Fruit fly (Drosophila melanogaster) whole organism, embryonic: ENCODE results near the gene Cpr73D.
A peak's percentile ranks its signal among the peaks of the same experiment; 100 is the strongest.

Source experiments
- Atf6 ChIP-seq: fragments of 200-800 bp; sonication (Bioruptor generic); IDR thresholded peaks from 2 replicates; pipeline ENCODE4 v1.3.6; 2022; ENCODE audit warnings: missing biosample characterization, missing genetic modification characterization
- CG10147 ChIP-seq: fragments of 200-800 bp; sonication (Bioruptor generic); optimal IDR thresholded peaks from 2 replicates; lab custom pipeline; 2019; ENCODE audit warnings: missing biosample characterization, mild to moderate bottlenecking, missing genetic modification characterization, moderate library complexity
- CG10462 ChIP-seq: fragments of 200-800 bp; sonication (Bioruptor generic); optimal IDR thresholded peaks from 2 replicates; lab custom pipeline; 2016; ENCODE audit warnings: missing biosample characterization, missing genetic modification characterization
- CG10543 ChIP-seq: fragments of 200-800 bp; sonication (Bioruptor generic); optimal IDR thresholded peaks from 3 replicates; lab custom pipeline; 2017; ENCODE audit warnings: missing biosample characterization, mild to moderate bottlenecking, missing genetic modification characterization, moderate library complexity
- CG11696 ChIP-seq: fragments of 200-800 bp; sonication (Bioruptor generic); IDR thresholded peaks from 2 replicates; pipeline ENCODE4 v1.3.6; 2022; ENCODE audit warnings: missing biosample characterization, missing genetic modification characterization
- CG12071 ChIP-seq: fragments of 200-800 bp; sonication (Bioruptor generic); optimal IDR thresholded peaks from 3 replicates; lab custom pipeline; 2018; ENCODE audit warnings: missing biosample characterization, mild to moderate bottlenecking, missing genetic modification characterization
- CG12104 ChIP-seq: fragments of 200-800 bp; sonication (Bioruptor generic); optimal IDR thresholded peaks from 3 replicates; lab custom pipeline; 2016; ENCODE audit warnings: missing biosample characterization, missing genetic modification characterization
- CG12299 ChIP-seq: fragments of 200-800 bp; sonication (Bioruptor generic); optimal IDR thresholded peaks from 2 replicates; lab custom pipeline; 2018; ENCODE audit warnings: missing biosample characterization, mild to moderate bottlenecking, missing genetic modification characterization
- CG12769 ChIP-seq: fragments of 200-800 bp; sonication (Bioruptor generic); optimal IDR thresholded peaks from 2 replicates; lab custom pipeline; 2019; ENCODE audit warnings: missing biosample characterization, mild to moderate bottlenecking, missing genetic modification characterization, moderate library complexity
- CG13894 ChIP-seq: fragments of 200-800 bp; sonication (Bioruptor generic); optimal IDR thresholded peaks from 3 replicates; lab custom pipeline; 2018; ENCODE audit warnings: missing biosample characterization, mild to moderate bottlenecking, missing genetic modification characterization, moderate library complexity
- CG14441 ChIP-seq: fragments of 200-800 bp; sonication (Bioruptor generic); IDR thresholded peaks from 2 replicates; pipeline ENCODE4 v1.3.6; 2022; ENCODE audit warnings: missing biosample characterization, missing genetic modification characterization
- CG31224 ChIP-seq: fragments of 200-800 bp; sonication (Bioruptor generic); IDR thresholded peaks from 2 replicates; pipeline ENCODE4 v1.3.6; 2022; ENCODE audit warnings: missing biosample characterization, missing genetic modification characterization
- CG32532 ChIP-seq: fragments of 200-800 bp; sonication (Bioruptor generic); IDR thresholded peaks from 2 replicates; pipeline ENCODE4 v1.3.6; 2022; ENCODE audit warnings: missing biosample characterization, missing genetic modification characterization
- CG34376 ChIP-seq: fragments of 200-800 bp; sonication (Bioruptor generic); optimal IDR thresholded peaks from 2 replicates; lab custom pipeline; 2018; ENCODE audit warnings: missing biosample characterization, mild to moderate bottlenecking, missing genetic modification characterization
- CG8290 ChIP-seq, 3 experiments: fragments of 200-800 bp; sonication (Bioruptor generic); optimal IDR thresholded peaks; 2 replicates each; lab custom pipeline; 2016 to 2019; ENCODE audit warnings: missing biosample characterization in 3 of 3, missing genetic modification characterization in 3 of 3, mild to moderate bottlenecking in 2 of 3, moderate library complexity in 1 of 3
- Dad ChIP-seq: fragments of 200-800 bp; sonication (Bioruptor generic); optimal IDR thresholded peaks from 3 replicates; lab custom pipeline; 2016; ENCODE audit warnings: missing biosample characterization, missing genetic modification characterization
- Dbx ChIP-seq: fragments of 200-800 bp; sonication (Bioruptor generic); IDR thresholded peaks from 3 replicates; pipeline ENCODE4 v1.3.6; 2022; ENCODE audit warnings: missing biosample characterization, missing genetic modification characterization
- Deaf1 ChIP-seq: fragments of 200-800 bp; optimal IDR thresholded peaks from 3 replicates; lab custom pipeline; 2019; ENCODE audit warnings: missing biosample characterization, mild to moderate bottlenecking, missing genetic modification characterization, moderate library complexity
- Doc2 ChIP-seq: fragments of 200-800 bp; sonication (Bioruptor generic); IDR thresholded peaks from 2 replicates; pipeline ENCODE4 v1.3.6; 2022; ENCODE audit warnings: missing biosample characterization, missing genetic modification characterization
- Eip74EF ChIP-seq, 2 experiments: fragments of 200-800 bp in 1 of 2; fragments of >200 bp in 1 of 2; sonication (Bioruptor generic) in 1 of 2; optimal IDR thresholded peaks; 2 replicates each; lab custom pipeline; 2017 to 2019; ENCODE audit warnings: missing biosample characterization in 2 of 2, missing genetic modification characterization in 2 of 2, mild to moderate bottlenecking in 1 of 2, moderate library complexity in 1 of 2
- Fer3 ChIP-seq: fragments of 200-800 bp; sonication (Bioruptor generic); optimal IDR thresholded peaks from 2 replicates; lab custom pipeline; 2018; ENCODE audit warnings: missing biosample characterization, mild to moderate bottlenecking, missing genetic modification characterization, moderate library complexity
- Med ChIP-seq: fragments of 200-800 bp; sonication (Bioruptor generic); peaks from one replicate; lab custom pipeline; 2016; ENCODE audit warnings: missing biosample characterization, missing genetic modification characterization, mild to moderate bottlenecking, inconsistent platforms, moderate library complexity
- Meics ChIP-seq: fragments of 200-800 bp; sonication (Bioruptor generic); optimal IDR thresholded peaks from 2 replicates; lab custom pipeline; 2017; ENCODE audit warnings: missing biosample characterization, mild to moderate bottlenecking, missing genetic modification characterization
- Nf-YC ChIP-seq: fragments of 200-800 bp; optimal IDR thresholded peaks from 3 replicates; lab custom pipeline; 2019; ENCODE audit warnings: missing biosample characterization, mild to moderate bottlenecking, missing genetic modification characterization, moderate library complexity
- Optix ChIP-seq: fragments of 200-800 bp; sonication (Bioruptor generic); IDR thresholded peaks from 3 replicates; pipeline ENCODE4 v1.3.6; 2022; ENCODE audit warnings: missing biosample characterization, missing genetic modification characterization
- Ptx1 ChIP-seq: fragments of 200-800 bp; sonication (Bioruptor generic); IDR thresholded peaks from 2 replicates; pipeline ENCODE4 v1.3.6; 2022; ENCODE audit warnings: missing biosample characterization, missing genetic modification characterization
- Sox100B ChIP-seq: fragments of 200-800 bp; sonication (Bioruptor generic); optimal IDR thresholded peaks from 3 replicates; lab custom pipeline; 2018; ENCODE audit warnings: missing biosample characterization, mild to moderate bottlenecking, missing genetic modification characterization
- Ssrp ChIP-seq: fragments of 200-800 bp; sonication (Bioruptor generic); optimal IDR thresholded peaks from 2 replicates; lab custom pipeline; 2018; ENCODE audit warnings: missing biosample characterization, mild to moderate bottlenecking, missing genetic modification characterization, moderate library complexity
- chm ChIP-seq: fragments of 200-800 bp; sonication (Bioruptor generic); IDR thresholded peaks from 2 replicates; pipeline ENCODE4 v1.3.6; 2022; ENCODE audit warnings: missing biosample characterization, missing genetic modification characterization
- cwo ChIP-seq: fragments of 200-800 bp; sonication (Bioruptor generic); optimal IDR thresholded peaks from 3 replicates; lab custom pipeline; 2017; ENCODE audit warnings: missing biosample characterization, missing genetic modification characterization, mild to moderate bottlenecking, moderate library complexity, missing genetic modification reagents
- exex ChIP-seq: fragments of 200-800 bp; sonication (Bioruptor generic); optimal IDR thresholded peaks from 4 replicates; lab custom pipeline; 2018; ENCODE audit warnings: missing biosample characterization, mild to moderate bottlenecking, missing genetic modification characterization, moderate library complexity
- hb ChIP-seq: fragments of 200-800 bp; sonication (Bioruptor generic); IDR thresholded peaks from 3 replicates; pipeline ENCODE4 v1.3.6; 2022; ENCODE audit warnings: missing biosample characterization, missing genetic modification characterization; ENCODE audit not compliant: partially characterized antibody
- lab ChIP-seq: fragments of 200-800 bp; sonication (Bioruptor generic); optimal IDR thresholded peaks from 3 replicates; lab custom pipeline; 2017; ENCODE audit warnings: missing biosample characterization, missing genetic modification characterization, mild to moderate bottlenecking, moderate library complexity, missing genetic modification reagents
- lilli ChIP-seq: fragments of 200-800 bp; sonication (Bioruptor generic); optimal IDR thresholded peaks from 3 replicates; lab custom pipeline; 2016; ENCODE audit warnings: missing biosample characterization, missing genetic modification characterization
- nau ChIP-seq: fragments of 200-800 bp; sonication (Bioruptor generic); optimal IDR thresholded peaks from 3 replicates; lab custom pipeline; 2017; ENCODE audit warnings: missing biosample characterization, mild to moderate bottlenecking, missing genetic modification characterization, missing genetic modification reagents
- pb ChIP-seq: fragments of 200-800 bp; sonication (Bioruptor generic); optimal IDR thresholded peaks from 3 replicates; lab custom pipeline; 2016; ENCODE audit warnings: missing biosample characterization, missing genetic modification characterization
- sens ChIP-seq: fragments of 200-800 bp; sonication (Bioruptor generic); peaks from one replicate; lab custom pipeline; 2016; ENCODE audit warnings: missing biosample characterization, missing genetic modification characterization
- shn ChIP-seq: fragments of 200-800 bp; sonication (Bioruptor generic); optimal IDR thresholded peaks from 3 replicates; lab custom pipeline; 2016; ENCODE audit warnings: missing biosample characterization, missing genetic modification characterization
- slbo ChIP-seq: fragments of 200-800 bp; sonication (Bioruptor generic); IDR thresholded peaks from 2 replicates; pipeline ENCODE4 v1.3.6; 2022; ENCODE audit warnings: missing biosample characterization, missing genetic modification characterization
- sug ChIP-seq: fragments of 200-800 bp; optimal IDR thresholded peaks from 2 replicates; lab custom pipeline; 2019; ENCODE audit warnings: missing biosample characterization, mild to moderate bottlenecking, missing genetic modification characterization, moderate library complexity
- wek ChIP-seq: fragments of 200-800 bp; sonication (Bioruptor generic); optimal IDR thresholded peaks from 3 replicates; lab custom pipeline; 2018; ENCODE audit warnings: missing biosample characterization, mild to moderate bottlenecking, missing genetic modification characterization, moderate library complexity
- wor ChIP-seq: fragments of 200-800 bp; sonication (Bioruptor generic); IDR thresholded peaks from 2 replicates; pipeline ENCODE4 v1.3.6; 2022; ENCODE audit warnings: missing biosample characterization, missing genetic modification characterization
- zen ChIP-seq: fragments of 200-800 bp; sonication (Bioruptor generic); optimal IDR thresholded peaks from 3 replicates; lab custom pipeline; 2018; ENCODE audit warnings: missing biosample characterization, mild to moderate bottlenecking, missing genetic modification characterization, moderate library complexity

Gene Cpr73D

DNA sequence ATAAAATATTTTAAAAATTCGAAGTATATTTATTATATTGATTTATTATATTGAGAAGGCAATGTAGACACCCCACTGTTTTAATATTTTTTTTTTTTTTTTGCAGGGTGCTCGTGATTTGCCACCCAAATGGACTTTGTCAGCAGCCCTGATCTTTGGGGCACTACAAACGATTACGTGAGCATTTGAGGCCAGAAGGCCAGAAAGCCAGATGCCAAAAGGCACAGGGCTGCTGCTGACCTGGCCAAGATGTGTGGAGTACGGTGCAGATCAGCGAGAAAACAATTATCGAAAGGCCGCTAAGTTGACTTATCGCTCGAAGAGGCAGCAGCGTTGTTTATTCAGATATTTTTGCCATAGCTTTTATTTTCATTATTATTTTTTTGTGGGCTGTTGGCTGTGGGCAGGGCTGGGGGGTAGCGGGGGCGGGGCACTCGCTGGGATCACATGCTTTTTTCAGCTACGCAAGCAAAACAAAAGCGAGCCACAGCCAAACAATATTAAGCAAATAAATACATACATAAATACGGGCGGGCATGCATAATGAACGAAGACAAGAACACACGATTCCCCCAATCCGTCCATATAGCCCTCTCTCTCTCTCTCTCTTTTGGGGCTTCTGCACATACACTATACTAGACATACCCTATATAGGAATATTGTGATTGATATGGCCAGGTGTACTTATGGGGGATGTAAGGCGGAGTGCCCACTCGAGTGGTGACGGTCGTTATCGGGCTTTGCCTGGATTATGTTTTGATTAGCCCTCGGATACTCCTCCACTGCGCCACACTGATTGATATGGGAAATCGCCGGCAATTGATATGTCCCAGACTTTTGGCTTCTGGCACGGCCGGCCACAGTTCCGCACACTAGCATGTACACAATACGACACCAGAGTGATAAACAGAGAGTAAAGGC is 46.0 kb upstream of the Cpr73D start (continued):
- TF ChIP-seq exex (tag; lab: Kevin White, UChicago) (peak; percentile 96), CG10147 (GFP tag; lab: Kevin White, UChicago) (peak; percentile 42), CG11696 (GFP tag; lab: Robert Waterston, UW) (0 out of 2 replicates have a peak, but pooled peaks have one; percentile 32), Dad (GFP tag; lab: Kevin White, UChicago) (no peak), CG10462 (GFP tag; lab: Kevin White, UChicago) (no peak), CG12769 (tag; lab: Kevin White, UChicago) (peak; percentile 77), CG12104 (GFP tag; lab: Kevin White, UChicago) (peak; percentile 28), Meics (GFP tag; lab: Kevin White, UChicago) (no peak), nau (GFP tag; lab: Kevin White, UChicago) (peak; percentile 48), sug (tag; lab: Kevin White, UChicago) (peak; percentile 86), Doc2 (GFP tag; lab: Robert Waterston, UW) (no peak), slbo (GFP tag; lab: Robert Waterston, UW) (peak; percentile 56), chm (GFP tag; lab: Robert Waterston, UW) (0 out of 2 replicates have a peak, but pooled peaks have one; percentile 19)

DNA sequence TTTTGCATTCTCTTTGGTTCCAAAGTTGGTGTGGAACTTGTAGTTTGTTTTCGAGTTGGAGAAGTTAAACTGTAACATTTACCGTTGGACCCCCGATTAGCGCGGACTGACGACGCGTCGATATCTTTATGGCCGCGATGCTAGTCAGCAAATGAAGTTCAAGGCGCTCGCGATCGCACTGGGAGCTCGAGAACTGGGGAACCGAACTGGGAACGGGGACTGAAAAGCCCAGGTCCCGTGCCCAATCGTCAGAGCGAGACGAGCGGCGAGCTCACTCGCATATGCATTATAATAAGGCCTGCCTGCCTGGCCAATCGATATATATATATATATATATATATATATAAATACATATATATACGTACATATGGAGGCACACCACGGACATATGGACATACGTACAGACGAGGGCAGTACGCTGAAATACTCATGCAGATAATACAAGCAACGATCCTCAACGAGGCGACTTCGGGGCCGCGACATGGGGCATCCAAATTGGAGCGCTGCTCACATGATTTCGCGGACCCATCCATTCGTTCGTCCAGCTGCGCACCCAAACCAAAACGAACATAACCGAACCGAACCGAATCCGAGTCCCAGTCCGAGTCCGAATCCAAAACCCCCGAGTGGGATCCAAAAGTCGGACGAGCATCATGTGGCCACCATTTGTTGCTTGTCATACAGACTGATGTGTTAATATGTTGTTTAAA is 44.8 kb upstream of the Cpr73D start:
- TF ChIP-seq cwo (peak; percentile 31), zen (tag; lab: Kevin White, UChicago) (no peak), Dbx (GFP tag; lab: Robert Waterston, UW) (no peak), Nf-YC (tag; lab: Kevin White, UChicago) (peak; percentile 10), Ssrp (tag; lab: Kevin White, UChicago) (no peak), sug (tag; lab: Kevin White, UChicago) (peak; percentile 2), wek (GFP tag; lab: Kevin White, UChicago) (no peak), Med (peak; percentile 52), wor (GFP tag; lab: Robert Waterston, UW) (no peak), CG14441 (GFP tag; lab: Robert Waterston, UW) (no peak), shn (GFP tag; lab: Kevin White, UChicago) (no peak), CG10462 (GFP tag; lab: Kevin White, UChicago) (no peak), CG32532 (GFP tag; lab: Robert Waterston, UW) (0 out of 2 replicates have a peak, but pooled peaks have one; percentile 14), lab (GFP tag; lab: Kevin White, UChicago) (no peak), sens (peak; percentile 14), CG8290 (GFP tag; optimal IDR thresholded peaks at IDR 0.05; lab: Kevin White, UChicago) (no peak), CG8290 (tag; optimal IDR thresholded peaks at IDR 0.05; lab: Kevin White, UChicago) (peak in 1 of 2 experiments; percentile 55), Atf6 (GFP tag; lab: Robert Waterston, UW) (no peak), Deaf1 (tag; lab: Kevin White, UChicago) (peak; percentile 92), CG31224 (0 out of 2 replicates have a peak, but pooled peaks have one; percentile 9), CG10543 (GFP tag; lab: Kevin White, UChicago) (peak; percentile 85), Optix (GFP tag; lab: Robert Waterston, UW) (0 out of 3 replicates have a peak, but pooled peaks have one; percentile 11)
- TF ChIP-seq, all 482 proteins: peak for 11

DNA sequence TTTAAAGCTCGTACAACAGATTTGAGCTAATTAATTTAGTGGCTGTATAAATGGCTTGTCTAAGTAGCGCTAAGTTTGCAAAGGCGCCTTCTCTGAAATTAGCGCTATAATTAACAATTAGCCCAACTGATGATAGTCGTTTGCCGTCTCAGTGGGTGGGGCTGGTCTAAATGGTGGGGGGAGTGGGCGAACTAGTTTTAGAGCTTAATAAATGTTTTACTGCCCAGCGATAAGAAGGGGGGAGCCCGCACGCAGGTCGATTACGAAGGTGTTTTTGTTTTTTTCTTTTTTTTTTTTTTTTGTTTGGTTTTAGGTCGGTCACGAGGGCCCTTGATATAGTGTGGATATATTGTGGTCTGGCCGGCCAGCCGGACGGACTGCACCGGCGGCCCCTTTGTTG is 43.6 kb upstream of the Cpr73D start:
- TF ChIP-seq Ptx1 (peak; percentile 35; the same call in 1 of the 2 replicates), CG10543 (GFP tag; lab: Kevin White, UChicago) (peak; percentile 52), hb (GFP tag; lab: Robert Waterston, UW) (0 out of 3 replicates have a peak, but pooled peaks have one; percentile 20), exex (tag; lab: Kevin White, UChicago) (peak; percentile 93), CG13894 (tag; lab: Kevin White, UChicago) (peak; percentile 77), cwo (peak; percentile 69), Fer3 (peak; percentile 4), CG12299 (no peak), lilli (GFP tag; lab: Kevin White, UChicago) (no peak), Eip74EF (GFP tag; optimal IDR thresholded peaks at IDR 0.05; lab: Kevin White, UChicago) (no peak), Sox100B (no peak), CG34376 (GFP tag; lab: Kevin White, UChicago) (peak; percentile 46), CG12071 (peak; percentile 23), pb (GFP tag; lab: Kevin White, UChicago) (no peak)
